Worm (Caenorhabditis elegans) whole organism, L1 larva: ENCODE results near the gene athp-1.

Experiments
- aly-2 ChIP-seq: fragments of 150-350 bp; optimal IDR thresholded peaks from 2 replicates; lab custom pipeline; 2014; ENCODE audit warnings: missing biosample characterization, missing genetic modification characterization
- fos-1 ChIP-seq: fragments of 150-350 bp; optimal IDR thresholded peaks from 2 replicates; lab custom pipeline; 2014; ENCODE audit warnings: missing biosample characterization, missing genetic modification characterization
- lin-15B ChIP-seq: fragments of 150-350 bp; sonication (generic microtip); optimal IDR thresholded peaks from 3 replicates; lab custom pipeline; 2014; ENCODE audit warnings: missing biosample characterization, missing genetic modification characterization
- lsy-2 ChIP-seq, 2 experiments: fragments of 150-350 bp; optimal IDR thresholded peaks; 2 replicates each; lab custom pipeline; 2014; ENCODE audit warnings: missing biosample characterization in 2 of 2, missing genetic modification characterization in 2 of 2
- mef-2 ChIP-seq: fragments of 150-350 bp; optimal IDR thresholded peaks from 2 replicates; lab custom pipeline; 2014; ENCODE audit warnings: missing biosample characterization, missing genetic modification characterization
- nhr-90 ChIP-seq: sonication (generic microtip); optimal IDR thresholded peaks from 2 replicates; lab custom pipeline; 2016; ENCODE audit warnings: mild to moderate bottlenecking, missing genetic modification characterization, missing compliant biosample characterization; ENCODE audit not compliant: poor library complexity
- sup-37 ChIP-seq: fragments of 200-800 bp; sonication (Bioruptor generic); optimal IDR thresholded peaks from 2 replicates; lab custom pipeline; 2018; ENCODE audit warnings: mild to moderate bottlenecking, missing genetic modification characterization, missing compliant biosample characterization
- zag-1 ChIP-seq: fragments of 150-350 bp; optimal IDR thresholded peaks from 2 replicates; lab custom pipeline; 2014; ENCODE audit warnings: missing biosample characterization, missing genetic modification characterization
- ztf-11 ChIP-seq, 2 experiments: sonication (generic microtip); optimal IDR thresholded peaks; 2 replicates each; lab custom pipeline; 2016 to 2017; ENCODE audit warnings: missing genetic modification characterization in 2 of 2, missing biosample characterization in 1 of 2, missing compliant biosample characterization in 1 of 2

ce11 chrIII:10903009-10903609, 21.5 kb downstream of the athp-1 start:
- no peak for TF ChIP-seq lin-15B
- no peak for TF ChIP-seq mef-2 (tag; lab: Kevin White, UChicago)
- TF ChIP-seq aly-2 (tag; lab: Kevin White, UChicago): no peak
- no peak for TF ChIP-seq zag-1
- no peak for TF ChIP-seq sup-37 (GFP tag; lab: Kevin White, UChicago)
- no peak for TF ChIP-seq ztf-11 (tag; optimal IDR thresholded peaks at IDR 0.05; lab: Kevin White, UChicago)
- no peak for TF ChIP-seq nhr-90
- peak; percentile 10 to 30 for TF ChIP-seq lsy-2 (tag; optimal IDR thresholded peaks at IDR 0.05; lab: Kevin White, UChicago)
- TF ChIP-seq fos-1: no peak
